Worm (Caenorhabditis elegans) whole organism, L1 larva: ENCODE data around the gene C17A2.4.

Experiments used
- C04F5.9 ChIP-seq: sonication (generic microtip); optimal IDR thresholded peaks from 2 replicates; lab custom pipeline; 2016; ENCODE audit warnings: missing genetic modification characterization, missing compliant biosample characterization
- F16B12.6 ChIP-seq: fragments of 150-350 bp; optimal IDR thresholded peaks from 2 replicates; lab custom pipeline; 2014; ENCODE audit warnings: missing biosample characterization, missing genetic modification characterization
- Y116A8C.19 ChIP-seq: sonication (generic microtip); optimal IDR thresholded peaks from 2 replicates; lab custom pipeline; 2016; ENCODE audit warnings: missing compliant biosample characterization, missing genetic modification characterization, borderline replicate concordance
- aly-2 ChIP-seq: fragments of 150-350 bp; optimal IDR thresholded peaks from 2 replicates; lab custom pipeline; 2014; ENCODE audit warnings: missing biosample characterization, missing genetic modification characterization
- ama-1 ChIP-seq: fragments of 150-350 bp; optimal IDR thresholded peaks from 2 replicates; lab custom pipeline; 2014
- ceh-63 ChIP-seq: fragments of 200-800 bp; sonication (Bioruptor generic); optimal IDR thresholded peaks from 2 replicates; lab custom pipeline; 2018; ENCODE audit warnings: mild to moderate bottlenecking, missing genetic modification characterization, missing compliant biosample characterization
- ceh-8 ChIP-seq: fragments of 200-800 bp; sonication (Bioruptor generic); optimal IDR thresholded peaks from 2 replicates; lab custom pipeline; 2018; ENCODE audit warnings: mild to moderate bottlenecking, missing genetic modification characterization, moderate library complexity, missing compliant biosample characterization
- ceh-82 ChIP-seq, 3 experiments: fragments of 150-350 bp in 1 of 3; sonication (generic microtip) in 2 of 3; optimal IDR thresholded peaks; 2 replicates each; lab custom pipeline; 2014 to 2017; ENCODE audit warnings: missing biosample characterization in 3 of 3, missing genetic modification characterization in 3 of 3
- dpl-1 ChIP-seq, 3 experiments: fragments of 150-350 bp in 2 of 3; sonication (generic microtip) in 1 of 3; optimal IDR thresholded peaks; 2 replicates each; lab custom pipeline; 2014 to 2017; ENCODE audit warnings: missing biosample characterization in 3 of 3, missing genetic modification characterization in 3 of 3, missing genetic modification reagents in 3 of 3
- efl-1 ChIP-seq, 4 experiments: fragments of 150-350 bp; optimal IDR thresholded peaks in 3 of 4; peaks in 1 of 4; 1 replicate in 1 of 4; 2 replicates in 3 of 4; lab custom pipeline; 2014; ENCODE audit warnings: missing biosample characterization in 2 of 4, missing genetic modification characterization in 2 of 4, missing genetic modification reagents in 2 of 4
- efl-3 ChIP-seq: fragments of 200-800 bp; sonication (Bioruptor generic); optimal IDR thresholded peaks from 2 replicates; lab custom pipeline; 2018; ENCODE audit warnings: mild to moderate bottlenecking, missing genetic modification characterization, missing compliant biosample characterization
- egl-13 ChIP-seq: sonication (generic microtip); optimal IDR thresholded peaks from 2 replicates; lab custom pipeline; 2016; ENCODE audit warnings: missing genotype, missing genetic modification reagents, missing genetic modification characterization, missing compliant biosample characterization
- elt-2 ChIP-seq: sonication (generic microtip); optimal IDR thresholded peaks from 2 replicates; lab custom pipeline; 2016; ENCODE audit warnings: missing genetic modification characterization, mild to moderate bottlenecking, inconsistent platforms, missing compliant biosample characterization, missing genetic modification reagents
- elt-3 ChIP-seq, 6 experiments: fragments of 150-350 bp in 1 of 6; sonication (generic microtip); optimal IDR thresholded peaks; 2 replicates each; lab custom pipeline; 2017 to 2018; ENCODE audit warnings: missing biosample characterization in 6 of 6, missing genetic modification characterization in 6 of 6, inconsistent platforms in 1 of 6
- fkh-8 ChIP-seq: sonication (generic microtip); optimal IDR thresholded peaks from 2 replicates; lab custom pipeline; 2016; ENCODE audit warnings: mild to moderate bottlenecking, missing genetic modification characterization, missing compliant biosample characterization
- hlh-4 ChIP-seq: sonication (generic microtip); optimal IDR thresholded peaks from 2 replicates; lab custom pipeline; 2016; ENCODE audit warnings: mild to moderate bottlenecking, missing genetic modification characterization, missing compliant biosample characterization
- hpl-2 ChIP-seq: fragments of 150-350 bp; optimal IDR thresholded peaks from 2 replicates; lab custom pipeline; 2014; ENCODE audit warnings: missing biosample characterization, missing genetic modification reagents, missing genetic modification characterization
- irx-1 ChIP-seq: sonication (generic microtip); optimal IDR thresholded peaks from 2 replicates; lab custom pipeline; 2016; ENCODE audit warnings: missing genetic modification characterization, missing compliant biosample characterization
- isw-1 ChIP-seq: fragments of 200-800 bp; sonication (Bioruptor generic); IDR thresholded peaks from 2 replicates; pipeline ENCODE4 v1.3.6; 2022; ENCODE audit warnings: missing genetic modification characterization, missing compliant biosample characterization
- lin-13 ChIP-seq: fragments of 150-350 bp; optimal IDR thresholded peaks from 2 replicates; lab custom pipeline; 2014; ENCODE audit warnings: missing biosample characterization, missing genetic modification reagents, missing genetic modification characterization
- lir-3 ChIP-seq: sonication (generic microtip); optimal IDR thresholded peaks from 2 replicates; lab custom pipeline; 2016; ENCODE audit warnings: mild to moderate bottlenecking, missing genetic modification characterization, moderate library complexity, missing compliant biosample characterization; ENCODE audit not compliant: poor library complexity
- lsy-2 ChIP-seq, 2 experiments: fragments of 150-350 bp; optimal IDR thresholded peaks; 2 replicates each; lab custom pipeline; 2014; ENCODE audit warnings: missing biosample characterization in 2 of 2, missing genetic modification characterization in 2 of 2
- mef-2 ChIP-seq: fragments of 150-350 bp; optimal IDR thresholded peaks from 2 replicates; lab custom pipeline; 2014; ENCODE audit warnings: missing biosample characterization, missing genetic modification characterization
- nhr-12 ChIP-seq: sonication (generic microtip); optimal IDR thresholded peaks from 2 replicates; lab custom pipeline; 2017; ENCODE audit warnings: missing biosample characterization, missing genetic modification characterization
- nhr-237 ChIP-seq: fragments of 150-350 bp; optimal IDR thresholded peaks from 2 replicates; lab custom pipeline; 2014; ENCODE audit warnings: missing biosample characterization, missing genetic modification characterization
- nhr-28 ChIP-seq: fragments of 150-350 bp; optimal IDR thresholded peaks from 2 replicates; lab custom pipeline; 2014; ENCODE audit warnings: missing biosample characterization, missing genetic modification characterization
- nhr-47 ChIP-seq: sonication (generic microtip); optimal IDR thresholded peaks from 2 replicates; lab custom pipeline; 2016; ENCODE audit warnings: mild to moderate bottlenecking, missing genetic modification characterization, moderate library complexity, missing compliant biosample characterization
- nhr-76 ChIP-seq: sonication (generic microtip); optimal IDR thresholded peaks from 2 replicates; lab custom pipeline; 2017; ENCODE audit warnings: missing biosample characterization, missing genetic modification characterization
- nhr-77 ChIP-seq: fragments of 150-350 bp; optimal IDR thresholded peaks from 2 replicates; lab custom pipeline; 2014; ENCODE audit warnings: missing biosample characterization, missing genetic modification characterization
- nhr-84 ChIP-seq: sonication (generic microtip); optimal IDR thresholded peaks from 2 replicates; lab custom pipeline; 2017; ENCODE audit warnings: missing biosample characterization, missing genetic modification characterization
- pag-3 ChIP-seq: sonication (generic microtip); optimal IDR thresholded peaks from 2 replicates; lab custom pipeline; 2017; ENCODE audit warnings: missing genetic modification characterization, mild to moderate bottlenecking, missing compliant biosample characterization, antibody characterized with exemption, borderline replicate concordance; ENCODE audit not compliant: insufficient read depth
- rnt-1 ChIP-seq: sonication (generic microtip); optimal IDR thresholded peaks from 2 replicates; lab custom pipeline; 2016; ENCODE audit warnings: mild to moderate bottlenecking, missing genetic modification characterization, moderate library complexity, missing compliant biosample characterization
- skn-1 ChIP-seq: fragments of 150-350 bp; optimal IDR thresholded peaks from 2 replicates; lab custom pipeline; 2014; ENCODE audit warnings: missing biosample characterization, missing genetic modification characterization
- snpc-4 ChIP-seq: fragments of 150-350 bp; optimal IDR thresholded peaks from 2 replicates; lab custom pipeline; 2014; ENCODE audit warnings: missing biosample characterization, missing genetic modification characterization
- snu-23 ChIP-seq: sonication (generic microtip); optimal IDR thresholded peaks from 2 replicates; lab custom pipeline; 2016; ENCODE audit warnings: missing genetic modification characterization, missing compliant biosample characterization
- tbx-2 ChIP-seq: sonication (generic microtip); optimal IDR thresholded peaks from 2 replicates; lab custom pipeline; 2016; ENCODE audit warnings: missing genetic modification characterization, missing compliant biosample characterization
- unc-86 ChIP-seq: sonication (generic microtip); optimal IDR thresholded peaks from 2 replicates; lab custom pipeline; 2016; ENCODE audit warnings: missing genetic modification characterization, missing compliant biosample characterization
- unc-98 ChIP-seq: fragments of 200-800 bp; sonication (Bioruptor generic); IDR thresholded peaks from 2 replicates; pipeline ENCODE4 v1.3.6; 2022; ENCODE audit warnings: missing genetic modification characterization, missing compliant biosample characterization
- zip-4 ChIP-seq: fragments of 200-800 bp; sonication (Bioruptor generic); optimal IDR thresholded peaks from 2 replicates; lab custom pipeline; 2018; ENCODE audit warnings: mild to moderate bottlenecking, missing genetic modification characterization, moderate library complexity, missing compliant biosample characterization
- ztf-11 ChIP-seq, 2 experiments: sonication (generic microtip); optimal IDR thresholded peaks; 2 replicates each; lab custom pipeline; 2016 to 2017; ENCODE audit warnings: missing genetic modification characterization in 2 of 2, missing biosample characterization in 1 of 2, missing compliant biosample characterization in 1 of 2

C17A2.4 gene

DNA sequence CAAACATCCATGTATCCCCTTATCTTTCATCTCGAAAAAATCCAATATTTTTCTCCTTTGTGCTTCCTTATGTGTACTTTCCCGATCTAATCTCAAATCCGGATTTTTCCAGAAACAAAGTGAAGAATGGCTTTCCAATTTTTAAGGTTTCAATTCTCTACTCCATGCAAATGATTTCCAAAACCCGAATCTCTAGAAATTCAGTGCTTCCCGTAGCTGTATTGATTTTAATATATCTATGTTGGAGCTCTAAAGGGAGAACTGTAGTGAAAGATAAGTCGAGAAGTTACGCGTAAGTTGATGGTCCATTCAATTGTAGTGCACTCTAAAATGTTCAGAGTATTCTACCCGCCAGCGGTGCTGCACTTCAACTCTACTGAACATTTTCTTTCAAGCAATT lies at the start of gene C17A2.4:
Gene C17A2.4, plus strand, starts transcription at position 301 of the 400 bp plus-strand sequence.
- TF ChIP-seq zip-4 (no peak), ceh-8 (GFP tag; lab: Kevin White, UChicago) (no peak), dpl-1 (GFP tag; optimal IDR thresholded peaks at IDR 0.05; lab: Kevin White, UChicago) (no peak), irx-1 (tag; lab: Kevin White, UChicago) (no peak)

DNA sequence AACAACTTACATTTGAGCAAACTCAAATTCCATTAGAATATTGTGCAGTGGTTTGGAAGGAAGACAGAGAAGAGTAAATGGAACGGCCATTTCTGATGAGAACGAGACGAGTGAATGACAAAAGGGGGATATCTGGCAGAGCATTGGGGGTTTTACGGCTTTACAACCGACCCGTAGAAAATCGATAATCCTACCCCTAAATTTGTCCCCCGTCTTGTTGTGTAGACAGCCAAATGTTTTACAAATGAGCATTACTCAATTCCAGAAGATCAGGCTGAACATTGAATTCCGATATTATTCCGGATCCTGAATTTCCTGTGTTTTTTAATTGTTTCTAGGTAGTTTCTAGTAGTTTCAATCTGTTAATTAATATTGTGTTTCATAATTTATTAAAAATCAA lies 46.3 kb upstream of the C17A2.4 start, which contains the start of gene fbxb-99:
Gene fbxb-99, minus strand, starts transcription at position 101 of the 400 bp plus-strand sequence.
- TF ChIP-seq nhr-76 (tag; lab: Kevin White, UChicago) = no peak
- no peak for TF ChIP-seq skn-1
- TF ChIP-seq C04F5.9 (tag; lab: Kevin White, UChicago) = no peak
- no peak for TF ChIP-seq lin-13 (GFP tag; lab: Kevin White, UChicago)
- TF ChIP-seq nhr-77 (tag; lab: Kevin White, UChicago) = no peak
- no peak for TF ChIP-seq ceh-63 (GFP tag; lab: Kevin White, UChicago)
- no peak for TF ChIP-seq rnt-1
- no peak for TF ChIP-seq nhr-84

DNA sequence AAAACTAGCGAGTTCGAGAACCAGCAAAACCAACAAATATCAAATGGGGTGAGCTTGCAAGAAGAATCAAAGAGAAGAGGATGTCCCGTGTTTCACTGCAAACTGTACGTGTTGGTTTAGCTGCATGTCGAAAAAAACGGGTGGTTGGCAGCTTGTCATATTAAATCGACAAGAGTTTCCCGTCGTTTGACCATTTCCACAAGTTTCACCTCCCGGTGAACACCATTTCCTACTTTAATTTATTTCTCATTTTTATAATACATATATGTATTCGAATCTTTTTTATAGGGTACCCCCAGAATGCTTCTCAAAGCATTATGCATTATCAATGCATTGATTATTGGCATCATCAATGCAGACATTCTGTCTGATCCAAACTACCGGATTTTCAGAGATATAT lies 44.3 kb upstream of the C17A2.4 start, which contains the start of gene Y8A9A.2:
Gene Y8A9A.2, plus strand, starts transcription at position 301 of the 400 bp plus-strand sequence.
- no peak for TF ChIP-seq aly-2 (tag; lab: Kevin White, UChicago)
- TF ChIP-seq Y116A8C.19 = no peak
- TF ChIP-seq fkh-8 = no peak
- TF ChIP-seq unc-98 (GFP tag; lab: Robert Waterston, UW) = no peak
- TF ChIP-seq efl-1 (optimal IDR thresholded peaks at IDR 0.05; lab: Kevin White, UChicago) = no peak
- TF ChIP-seq efl-1 (GFP tag; optimal IDR thresholded peaks at IDR 0.05 in 1 of 2; lab: Kevin White, UChicago) = peak in 1 of 2 experiments; percentile 25
- no peak for TF ChIP-seq nhr-237

DNA sequence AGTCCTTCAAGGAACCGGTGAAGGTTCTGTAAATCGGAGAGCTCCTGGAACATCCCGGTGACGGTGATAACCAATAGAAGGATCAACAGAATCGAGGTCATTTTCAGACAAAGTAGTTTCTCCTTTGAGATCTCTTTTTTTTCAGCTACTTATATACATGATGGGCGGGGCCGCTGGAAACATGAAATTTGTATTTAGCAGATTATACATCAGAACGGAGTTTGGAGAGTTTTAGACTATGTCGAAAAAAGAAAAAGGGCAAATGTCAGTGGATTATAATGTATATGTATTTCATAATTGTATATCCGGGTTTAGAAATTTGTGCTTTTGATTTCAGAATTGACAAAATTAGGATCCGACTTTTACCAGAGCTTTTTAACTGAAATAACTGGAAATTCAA lies 36.4 kb upstream of the C17A2.4 start, which contains the start of gene ins-32:
Gene ins-32, minus strand, starts transcription at position 101 of the 400 bp plus-strand sequence.
- TF ChIP-seq nhr-12 (tag; lab: Kevin White, UChicago) (no peak), elt-2 (tag; lab: Kevin White, UChicago) (no peak)

DNA sequence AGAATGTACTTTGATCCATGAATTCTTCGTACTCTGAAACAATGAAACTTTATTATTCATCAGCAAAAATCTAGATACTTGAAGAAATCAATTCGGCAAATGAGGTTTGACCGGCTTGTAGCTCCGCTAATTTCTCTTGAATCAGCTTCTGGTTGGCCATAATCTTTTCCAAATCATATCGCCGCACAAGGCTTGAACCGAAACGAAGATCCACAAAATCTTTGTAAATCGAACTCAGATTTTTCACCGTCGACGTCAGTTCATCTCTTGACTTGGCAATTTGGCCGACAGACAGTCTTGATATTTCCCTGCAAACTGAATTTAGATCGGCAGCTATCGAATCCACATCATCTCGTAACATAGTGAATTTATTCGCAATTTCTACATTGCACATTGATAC lies 34.1 kb upstream of the C17A2.4 start:
- TF ChIP-seq lir-3 (tag; lab: Kevin White, UChicago) (no peak), efl-3 (GFP tag; lab: Kevin White, UChicago) (no peak), hlh-4 (tag; lab: Kevin White, UChicago) (no peak), unc-98 (GFP tag; lab: Robert Waterston, UW) (no peak), pag-3 (no peak), nhr-47 (tag; lab: Kevin White, UChicago) (no peak)

DNA sequence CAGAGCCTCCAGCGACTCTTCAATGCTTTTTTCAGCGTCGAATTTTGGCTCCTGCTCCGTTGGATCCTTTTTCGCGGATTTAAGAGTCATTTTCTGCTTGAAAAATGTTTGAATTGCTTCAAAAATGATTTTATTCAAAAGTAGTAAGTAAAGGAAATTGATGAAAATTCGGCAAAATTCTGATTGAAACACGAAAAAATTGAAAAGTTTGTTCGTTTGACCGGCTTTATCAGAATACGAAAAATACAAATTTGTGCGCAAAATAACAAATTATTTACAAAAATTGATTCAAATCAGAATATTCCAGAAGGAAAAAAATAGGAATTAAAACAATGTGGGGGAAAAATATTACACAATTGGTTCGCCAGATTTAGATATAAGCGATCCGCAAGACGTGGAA lies 32.7 kb upstream of the C17A2.4 start, which contains the start of gene F54D10.4:
Gene F54D10.4, minus strand, starts transcription at position 101 of the 400 bp plus-strand sequence.
- no peak for TF ChIP-seq zip-4
- TF ChIP-seq ceh-82 (tag; optimal IDR thresholded peaks at IDR 0.05; lab: Kevin White, UChicago) = no peak
- TF ChIP-seq skn-1 = no peak
- TF ChIP-seq lin-13 (GFP tag; lab: Kevin White, UChicago) = no peak
- no peak for TF ChIP-seq elt-2 (tag; lab: Kevin White, UChicago)
- TF ChIP-seq, all 84 proteins: peak for 0

DNA sequence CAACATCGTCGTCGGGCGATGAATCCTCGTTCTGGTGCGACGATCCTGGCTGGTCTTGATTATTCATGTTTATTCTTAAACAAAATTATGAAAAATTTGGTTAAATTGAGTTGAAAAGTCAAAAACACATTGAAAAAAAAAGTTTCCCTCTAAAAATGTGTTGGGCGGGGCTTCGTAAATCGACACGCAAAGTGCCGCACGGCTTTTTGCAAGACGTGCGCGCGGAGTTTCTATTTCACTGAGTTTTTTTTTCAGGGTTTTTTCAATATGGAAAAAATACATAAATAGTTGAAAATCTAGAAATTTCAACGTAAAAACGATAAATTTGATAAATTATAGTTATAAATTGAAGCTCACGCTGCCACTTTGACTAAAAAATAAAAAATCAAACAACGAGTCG lies 31.6 kb upstream of the C17A2.4 start, which contains the start of gene F54D10.5:
Gene F54D10.5, minus strand, starts transcription at position 74 of the 400 bp plus-strand sequence.
- TF ChIP-seq tbx-2 (peak; percentile 80), ztf-11 (tag; optimal IDR thresholded peaks at IDR 0.05; lab: Kevin White, UChicago) (peak in 1 of 2 experiments; percentile 13), elt-2 (tag; lab: Kevin White, UChicago) (peak; percentile 73), elt-3 (tag; optimal IDR thresholded peaks at IDR 0.05; lab: Kevin White, UChicago) (peak in 1 of 6 experiments; percentile 74), lsy-2 (tag; optimal IDR thresholded peaks at IDR 0.05; lab: Kevin White, UChicago) (peak; percentile 85 to 86), ama-1 (lab: Kevin White, UChicago) (no peak), mef-2 (tag; lab: Kevin White, UChicago) (no peak), unc-86 (tag; lab: Kevin White, UChicago) (peak; percentile 76), snpc-4 (peak; percentile 59), F16B12.6 (tag; lab: Kevin White, UChicago) (peak; percentile 68), egl-13 (tag; lab: Kevin White, UChicago) (peak; percentile 28), isw-1 (GFP tag; lab: Robert Waterston, UW) (peak; percentile 75), snu-23 (GFP tag; lab: Kevin White, UChicago) (peak; percentile 82), hpl-2 (no peak), ceh-8 (GFP tag; lab: Kevin White, UChicago) (peak; percentile 55), nhr-28 (no peak), C04F5.9 (tag; lab: Kevin White, UChicago) (peak; percentile 54), rnt-1 (peak; percentile 93)
